Worm (Caenorhabditis elegans): Measurements from ENCODE around the gene sprr-1.

Gene sprr-1

ce11 chrX:15507830-15508347 lies 41.8 kb downstream of the sprr-1 start, which contains the start of gene zipt-7.2:
Gene zipt-7.2 (minus strand): TSS chrX:15507880.
- TF ChIP-seq hlh-30 (tag; optimal IDR thresholded peaks at IDR 0.05; ENCODE audit: insufficient read depth), result no peak
- TF ChIP-seq unc-42 (tag; optimal IDR thresholded peaks at IDR 0.05), result no peak
- no peak for TF ChIP-seq ztf-16 (tag; optimal IDR thresholded peaks at IDR 0.05)
- no peak for TF ChIP-seq ceh-6 (GFP tag; optimal IDR thresholded peaks at IDR 0.05)
- peak; percentile 51 for TF ChIP-seq nfya-1 (tag; optimal IDR thresholded peaks at IDR 0.05)
- peak; percentile 48 for TF ChIP-seq ceh-31 (tag; optimal IDR thresholded peaks at IDR 0.05)
- TF ChIP-seq C08G9.2 (tag; optimal IDR thresholded peaks at IDR 0.05), result no peak
- no peak for TF ChIP-seq pqm-1 (tag; optimal IDR thresholded peaks at IDR 0.05)
- TF ChIP-seq rnt-1 (tag; optimal IDR thresholded peaks at IDR 0.05), result peak; percentile 25
- TF ChIP-seq elt-4 (tag; optimal IDR thresholded peaks at IDR 0.05), result no peak
- no peak for TF ChIP-seq ceh-19 (GFP tag; optimal IDR thresholded peaks at IDR 0.05)
- TF ChIP-seq pat-9 (tag; optimal IDR thresholded peaks at IDR 0.05), result no peak
- no peak for TF ChIP-seq sox-2 (GFP tag; IDR thresholded peaks at IDR 0.05)
- TF ChIP-seq ceh-9 (tag; optimal IDR thresholded peaks at IDR 0.05), result no peak
- no peak for TF ChIP-seq ceh-22 (tag; optimal IDR thresholded peaks at IDR 0.05)

DNA sequence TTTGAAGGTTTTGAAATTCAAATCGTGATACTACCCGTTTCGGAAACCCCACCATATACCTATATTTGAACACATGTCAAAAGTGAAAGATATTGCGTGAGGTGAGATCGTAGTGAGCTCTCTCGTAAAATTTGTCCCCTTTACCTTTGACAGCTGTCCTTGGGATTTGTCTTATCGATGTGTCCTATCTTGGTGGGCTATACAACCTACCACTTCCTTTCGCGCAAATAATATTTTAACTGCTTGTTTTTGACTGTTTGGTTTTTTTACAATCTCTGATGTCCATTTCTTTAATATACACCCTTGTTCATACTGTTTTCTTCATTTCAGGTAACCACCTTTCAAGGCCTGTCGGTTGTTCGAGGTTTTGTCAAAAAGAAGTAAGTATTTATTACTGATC lies 43.6 kb downstream of the sprr-1 start, which contains the start of gene eat-20:
Gene eat-20 (plus strand): TSS at position 331 of the 400 bp plus-strand sequence.
- TF ChIP-seq ceh-18 (tag; optimal IDR thresholded peaks at IDR 0.05) (no peak), ceh-30 (tag; optimal IDR thresholded peaks at IDR 0.05) (no peak), nhr-11 (tag; optimal IDR thresholded peaks at IDR 0.05) (no peak), ceh-45 (GFP tag; IDR thresholded peaks at IDR 0.05) (no peak), K09A11.1 (tag; optimal IDR thresholded peaks at IDR 0.05; ENCODE audit: insufficient read depth) (no peak), ceh-24 (tag; optimal IDR thresholded peaks at IDR 0.05) (no peak), dve-1 (tag; optimal IDR thresholded peaks at IDR 0.05) (no peak), ceh-14 (tag; optimal IDR thresholded peaks at IDR 0.05) (no peak), hlh-30 (tag; optimal IDR thresholded peaks at IDR 0.05; ENCODE audit: insufficient read depth) (no peak), eyg-1 (tag; optimal IDR thresholded peaks at IDR 0.05) (no peak), mec-3 (tag; optimal IDR thresholded peaks at IDR 0.05; ENCODE audit: borderline replicate concordance) (no peak), C38D4.7 (GFP tag; optimal IDR thresholded peaks at IDR 0.05) (no peak), tbx-2 (tag; optimal IDR thresholded peaks at IDR 0.05) (no peak), ttx-3 (tag; optimal IDR thresholded peaks at IDR 0.05) (no peak), C08G9.2 (tag; optimal IDR thresholded peaks at IDR 0.05) (no peak), elt-2 (tag; optimal IDR thresholded peaks at IDR 0.05) (no peak), dmd-4 (tag; optimal IDR thresholded peaks at IDR 0.05; ENCODE audit: borderline replicate concordance) (no peak)

- TF ChIP-seq unc-42 (tag; optimal IDR thresholded peaks at IDR 0.05), result no peak
- no peak for TF ChIP-seq K02D7.2 (tag; optimal IDR thresholded peaks at IDR 0.05)
- no peak for TF ChIP-seq hlh-6 (tag; optimal IDR thresholded peaks at IDR 0.05)
- no peak for TF ChIP-seq pha-4 (tag; optimal IDR thresholded peaks at IDR 0.05)
- no peak for TF ChIP-seq ceh-48 (tag; optimal IDR thresholded peaks at IDR 0.05)
- no peak for TF ChIP-seq ama-1 (optimal IDR thresholded peaks at IDR 0.05)
- TF ChIP-seq lim-6 (tag; optimal IDR thresholded peaks at IDR 0.05), result no peak
- no peak for TF ChIP-seq eyg-1 (tag; optimal IDR thresholded peaks at IDR 0.05)
- TF ChIP-seq tbx-7 (tag; optimal IDR thresholded peaks at IDR 0.05), result no peak
- no peak for TF ChIP-seq K09A11.1 (tag; optimal IDR thresholded peaks at IDR 0.05; ENCODE audit: insufficient read depth)
Measured at ce11 chrX:15514547-15514946, 48.4 kb downstream of the sprr-1 start.

ce11 chrX:15515798-15516197 lies 49.7 kb downstream of the sprr-1 start:
- TF ChIP-seq C38D4.7 (GFP tag; optimal IDR thresholded peaks at IDR 0.05) (no peak), sox-4 (tag; optimal IDR thresholded peaks at IDR 0.05) (peak; percentile 19)

All from whole organism, late embryonic.